Worm (Caenorhabditis elegans): ENCODE data around the gene mig-5.

Gene mig-5

ce11 chrII:8193126-8193525 is 8.3 kb upstream of the mig-5 start, which contains the start of gene T05C12.9 (continued):
- TF ChIP-seq ZK546.5 (tag; optimal IDR thresholded peaks at IDR 0.05) (no peak), hlh-30 (tag; optimal IDR thresholded peaks at IDR 0.05; ENCODE audit: insufficient read depth) (no peak), dve-1 (tag; optimal IDR thresholded peaks at IDR 0.05; ENCODE audit: insufficient read depth) (no peak)

DNA sequence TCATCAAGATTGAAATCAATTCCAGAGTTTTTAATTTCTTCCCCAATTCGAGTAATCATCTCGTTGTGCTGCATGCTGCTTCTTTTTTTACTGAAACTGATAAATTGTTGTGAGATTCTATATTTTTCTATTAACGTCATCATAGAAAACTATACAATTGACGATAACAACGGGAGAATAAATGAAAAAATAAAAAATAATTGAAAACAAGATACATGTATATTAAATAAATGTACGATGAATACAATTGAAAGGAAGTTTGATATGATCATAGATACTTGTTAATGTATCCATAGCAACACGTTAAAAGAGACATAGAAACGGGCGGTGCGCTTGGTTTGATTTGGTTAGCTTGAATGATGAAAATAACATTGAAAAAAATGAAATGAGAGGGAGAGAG is 5.6 kb upstream of the mig-5 start, which contains the start of gene T05C12.8:
T05C12.8 (minus strand) TSS at position 101 of the 400 bp plus-strand sequence.
- TF ChIP-seq fkh-10 (GFP tag; optimal IDR thresholded peaks at IDR 0.05), result no peak
- TF ChIP-seq ztf-11 (tag; optimal IDR thresholded peaks at IDR 0.05), result no peak
- TF ChIP-seq D1046.2 (GFP tag; IDR thresholded peaks at IDR 0.05), result no peak
- TF ChIP-seq lin-1 (GFP tag; IDR thresholded peaks at IDR 0.05), result no peak
- no peak for TF ChIP-seq vab-7 (GFP tag; IDR thresholded peaks at IDR 0.05)
- TF ChIP-seq hlh-11 (tag; optimal IDR thresholded peaks at IDR 0.05), result no peak
- TF ChIP-seq skn-1 (tag; optimal IDR thresholded peaks at IDR 0.05), result no peak

ce11 chrII:8187516-8187915 is 2.7 kb upstream of the mig-5 start:
- TF ChIP-seq mes-2 (tag; optimal IDR thresholded peaks at IDR 0.05; ENCODE audit: poor library complexity, severe bottlenecking) (no peak), nhr-48 (tag; optimal IDR thresholded peaks at IDR 0.05) (no peak), vab-7 (GFP tag; IDR thresholded peaks at IDR 0.05) (no peak), nhr-42 (GFP tag; IDR thresholded peaks at IDR 0.05) (no peak), lin-1 (GFP tag; IDR thresholded peaks at IDR 0.05) (0 out of 2 replicates have a peak, but pooled peaks have one; percentile 9), ama-1 (optimal IDR thresholded peaks at IDR 0.05) (no peak), nhr-111 (GFP tag; optimal IDR thresholded peaks at IDR 0.05) (peak; percentile 29), ceh-28 (tag; optimal IDR thresholded peaks at IDR 0.05) (no peak), lin-39 (tag; optimal IDR thresholded peaks at IDR 0.05) (no peak), F49E8.2 (tag; optimal IDR thresholded peaks at IDR 0.05; ENCODE audit: borderline replicate concordance) (peak; percentile 6), T26A8.4 (GFP tag; IDR thresholded peaks at IDR 0.05) (no peak), lin-15B (tag; optimal IDR thresholded peaks at IDR 0.05) (no peak), T20F7.1 (GFP tag; optimal IDR thresholded peaks at IDR 0.05) (no peak), unc-39 (tag; optimal IDR thresholded peaks at IDR 0.05) (no peak), ctbp-1 (GFP tag; IDR thresholded peaks at IDR 0.05) (peak; percentile 26; the same call in 1 of the 2 replicates), hlh-30 (tag; optimal IDR thresholded peaks at IDR 0.05; ENCODE audit: insufficient read depth) (no peak), pqm-1 (tag; optimal IDR thresholded peaks at IDR 0.05) (no peak), rbr-2 (tag; optimal IDR thresholded peaks at IDR 0.05) (no peak), cey-2 (tag; optimal IDR thresholded peaks at IDR 0.05; ENCODE audit: borderline replicate concordance, insufficient read depth) (no peak), ces-1 (GFP tag; optimal IDR thresholded peaks at IDR 0.05) (no peak), lin-38 (GFP tag; IDR thresholded peaks at IDR 0.05) (peak; percentile 54; the same call in 1 of the 2 replicates), nhr-41 (GFP tag; IDR thresholded peaks at IDR 0.05) (no peak)

DNA sequence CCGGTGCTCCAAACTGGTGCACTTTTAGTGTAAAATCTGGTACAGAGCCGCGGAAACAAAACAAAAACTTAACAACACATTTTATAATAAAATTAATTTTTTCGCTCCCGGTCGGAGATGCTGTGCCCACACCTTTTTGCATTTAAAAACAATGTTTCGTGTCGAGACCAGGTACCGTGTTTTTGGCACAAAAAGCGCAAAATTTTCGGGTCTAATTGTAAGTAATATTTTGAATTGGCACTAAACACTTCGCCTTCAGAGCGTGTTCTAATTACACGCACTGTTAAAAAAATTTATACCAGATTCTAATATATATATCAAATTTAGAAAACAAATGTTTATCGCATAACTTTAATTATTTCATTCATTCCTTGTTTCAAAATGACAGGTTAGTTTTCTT is 3.4 kb downstream of the mig-5 start, which contains the start of gene dylt-3:
dylt-3 (plus strand) TSS at position 301 of the 400 bp plus-strand sequence.
- TF ChIP-seq jun-1 (tag; optimal IDR thresholded peaks at IDR 0.05), result no peak
- TF ChIP-seq F26F4.8 (GFP tag; conservative IDR thresholded peaks at IDR 0.05), result no peak
- TF ChIP-seq ceh-32 (tag; optimal IDR thresholded peaks at IDR 0.05; ENCODE audit: poor library complexity), result no peak
- no peak for TF ChIP-seq zag-1 (tag; optimal IDR thresholded peaks at IDR 0.05)
- TF ChIP-seq mxl-3 (GFP tag; optimal IDR thresholded peaks at IDR 0.05), result no peak
- TF ChIP-seq zfp-3 (GFP tag; conservative IDR thresholded peaks at IDR 0.05), result no peak

All from whole organism, L4 larva.